Worm (Caenorhabditis elegans): ENCODE measurements around the gene sam-4.

Gene sam-4

DNA sequence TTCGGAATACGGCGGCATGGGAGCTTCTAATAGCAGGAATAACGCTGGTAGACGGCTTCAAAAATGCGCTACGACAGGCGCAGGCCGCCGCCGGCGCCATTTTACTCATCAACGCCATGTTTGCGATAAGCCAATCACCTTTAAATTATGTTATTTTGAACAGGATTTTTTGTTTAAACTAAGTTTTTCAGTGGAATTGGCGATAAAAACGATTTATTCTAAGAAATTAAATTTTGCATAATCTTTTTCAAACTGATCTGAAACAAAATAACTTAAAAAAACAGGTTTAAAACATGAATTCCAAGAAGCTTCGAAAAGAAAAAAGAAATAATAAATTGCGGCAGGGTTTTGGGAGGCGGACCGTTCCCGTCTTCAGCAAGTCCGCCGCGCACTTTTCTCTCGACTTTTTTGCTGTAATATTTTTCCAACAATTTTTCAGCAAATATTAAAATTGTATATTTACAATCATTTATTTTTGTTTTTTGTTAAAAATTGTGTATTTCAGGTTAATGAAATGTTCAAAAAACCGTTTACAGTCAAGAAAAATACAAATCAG is 42.2 kb upstream of the sam-4 start, which contains the start of the genes ndub-5 and eif-2D:
Gene ndub-5, minus strand, starts transcription at position 138 of the 556 bp plus-strand sequence.
Gene eif-2D, plus strand, starts transcription at position 506 of the 556 bp plus-strand sequence.
- no peak for TF ChIP-seq scrt-1 (GFP tag; IDR thresholded peaks at IDR 0.05)
- no peak for TF ChIP-seq tbx-37 (GFP tag; conservative IDR thresholded peaks at IDR 0.05)
- TF ChIP-seq tbx-11 (GFP tag; IDR thresholded peaks at IDR 0.05), result no peak
- no peak for TF ChIP-seq aly-1 (tag; optimal IDR thresholded peaks at IDR 0.05)
- no peak for TF ChIP-seq hmg-4 (GFP tag; optimal IDR thresholded peaks at IDR 0.05)
- TF ChIP-seq F13C5.2 (tag; optimal IDR thresholded peaks at IDR 0.05), result peak; percentile 46
- 0 out of 2 replicates have a peak, but pooled peaks have one; percentile 23 for TF ChIP-seq flt-1 (GFP tag; IDR thresholded peaks at IDR 0.05)
- TF ChIP-seq ama-1 (optimal IDR thresholded peaks at IDR 0.05), result no peak
- TF ChIP-seq ets-7 (tag; optimal IDR thresholded peaks at IDR 0.05), result no peak
- TF ChIP-seq pes-1 (GFP tag; IDR thresholded peaks at IDR 0.05), result no peak
- no peak for TF ChIP-seq tra-4 (tag; optimal IDR thresholded peaks at IDR 0.05)
- TF ChIP-seq hmbx-1 (tag; optimal IDR thresholded peaks at IDR 0.05), result no peak

DNA sequence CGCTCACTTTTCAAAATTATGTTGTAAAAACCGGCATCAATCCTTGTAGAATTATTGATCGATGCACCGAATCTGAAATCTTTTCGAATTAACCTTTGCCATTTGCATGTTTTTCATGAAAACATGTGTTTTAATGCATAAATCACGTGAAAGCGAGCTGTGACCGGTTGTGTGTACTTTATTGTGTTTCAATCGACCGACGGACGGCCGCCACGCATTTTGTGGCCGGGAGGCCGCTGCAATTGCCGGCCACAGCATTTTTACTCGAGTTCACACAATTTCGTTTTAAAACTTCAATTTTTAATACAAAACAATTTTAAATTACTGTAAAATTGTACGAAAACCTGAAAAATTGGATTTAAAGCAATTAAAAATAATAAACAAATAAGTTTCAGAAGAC is 39.9 kb upstream of the sam-4 start, which contains the start of gene C25H3.11:
Gene C25H3.11, minus strand, starts transcription at position 82 of the 400 bp plus-strand sequence.
- TF ChIP-seq ama-1 (optimal IDR thresholded peaks at IDR 0.05) (no peak), F13C5.2 (tag; optimal IDR thresholded peaks at IDR 0.05) (no peak), hmg-4 (GFP tag; optimal IDR thresholded peaks at IDR 0.05) (no peak), hnd-1 (tag; optimal IDR thresholded peaks at IDR 0.05) (no peak), aly-1 (tag; optimal IDR thresholded peaks at IDR 0.05) (no peak), hmbx-1 (tag; optimal IDR thresholded peaks at IDR 0.05) (no peak), tbx-11 (GFP tag; IDR thresholded peaks at IDR 0.05) (no peak)

DNA sequence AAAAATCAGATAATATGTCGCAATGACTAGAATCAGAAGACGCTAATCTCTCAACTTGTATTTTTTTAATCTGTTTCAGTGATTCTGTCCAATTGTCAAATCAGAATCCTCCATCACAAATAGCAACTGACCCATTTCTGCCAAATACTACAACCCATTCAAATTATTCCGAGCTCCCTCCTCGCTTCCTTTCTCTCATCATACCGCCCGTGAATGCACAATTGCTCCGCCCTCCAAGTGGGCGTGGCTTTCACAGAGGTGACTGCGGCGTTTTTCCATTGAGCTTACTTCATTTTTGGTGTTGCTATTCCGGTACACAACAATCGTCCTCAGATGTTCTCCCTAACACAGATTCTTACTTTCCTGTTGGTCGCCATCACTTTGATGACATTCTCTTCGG is 31.6 kb upstream of the sam-4 start, which contains the start of gene flp-27:
Gene flp-27, plus strand, starts transcription at position 301 of the 400 bp plus-strand sequence.
- TF ChIP-seq F13C5.2 (tag; optimal IDR thresholded peaks at IDR 0.05) (no peak), hmbx-1 (tag; optimal IDR thresholded peaks at IDR 0.05) (no peak), pes-1 (GFP tag; IDR thresholded peaks at IDR 0.05) (no peak), tra-4 (tag; optimal IDR thresholded peaks at IDR 0.05) (no peak), ceh-13 (GFP tag; optimal IDR thresholded peaks at IDR 0.05) (no peak), scrt-1 (GFP tag; IDR thresholded peaks at IDR 0.05) (no peak), tbx-37 (GFP tag; conservative IDR thresholded peaks at IDR 0.05) (no peak), hmg-4 (GFP tag; optimal IDR thresholded peaks at IDR 0.05) (no peak), tbx-11 (GFP tag; IDR thresholded peaks at IDR 0.05) (no peak), sea-1 (GFP tag; conservative IDR thresholded peaks at IDR 0.05) (no peak), flt-1 (GFP tag; IDR thresholded peaks at IDR 0.05) (no peak), aly-1 (tag; optimal IDR thresholded peaks at IDR 0.05) (no peak), ets-7 (tag; optimal IDR thresholded peaks at IDR 0.05) (no peak), ama-1 (optimal IDR thresholded peaks at IDR 0.05) (no peak), ceh-36 (tag; optimal IDR thresholded peaks at IDR 0.05) (no peak), B0310.2 (tag; optimal IDR thresholded peaks at IDR 0.05) (no peak), hnd-1 (tag; optimal IDR thresholded peaks at IDR 0.05) (no peak)

ce11 chrII:5669580-5669979 is 20.5 kb upstream of the sam-4 start, which contains the start of gene C25H3.17:
Gene C25H3.17 (minus strand): TSS chrII:5669680.
- TF ChIP-seq pes-1 (GFP tag; IDR thresholded peaks at IDR 0.05) (no peak), F13C5.2 (tag; optimal IDR thresholded peaks at IDR 0.05) (no peak), B0310.2 (tag; optimal IDR thresholded peaks at IDR 0.05) (no peak), ets-7 (tag; optimal IDR thresholded peaks at IDR 0.05) (no peak), hnd-1 (tag; optimal IDR thresholded peaks at IDR 0.05) (no peak), tbx-37 (GFP tag; conservative IDR thresholded peaks at IDR 0.05) (no peak), sea-1 (GFP tag; conservative IDR thresholded peaks at IDR 0.05) (no peak), ceh-13 (GFP tag; optimal IDR thresholded peaks at IDR 0.05) (no peak), hmbx-1 (tag; optimal IDR thresholded peaks at IDR 0.05) (no peak)

DNA sequence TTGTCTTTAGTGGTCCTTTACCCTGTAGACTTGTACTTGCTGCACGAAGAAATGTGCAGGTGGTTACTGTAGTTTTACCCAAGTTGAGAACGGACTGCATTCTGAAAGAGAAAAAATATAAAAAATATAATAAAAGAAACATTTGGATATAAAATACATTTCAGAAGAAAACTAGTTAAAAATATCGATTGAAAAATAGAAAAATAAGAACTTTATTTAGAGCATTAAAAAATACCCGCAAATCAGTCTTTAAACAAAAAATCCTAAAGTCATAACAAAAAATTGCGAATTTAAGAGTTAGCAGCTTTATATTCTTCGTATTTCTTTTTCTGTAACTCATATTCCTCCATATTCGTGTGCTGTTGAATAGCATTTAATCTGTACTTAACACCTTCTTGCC is 19.7 kb upstream of the sam-4 start, which contains the start of gene C25H3.7:
Gene C25H3.7, minus strand, starts transcription at position 101 of the 400 bp plus-strand sequence.
- no peak for TF ChIP-seq scrt-1 (GFP tag; IDR thresholded peaks at IDR 0.05)
- TF ChIP-seq ama-1 (optimal IDR thresholded peaks at IDR 0.05), result no peak
- no peak for TF ChIP-seq tra-4 (tag; optimal IDR thresholded peaks at IDR 0.05)
- no peak for TF ChIP-seq B0310.2 (tag; optimal IDR thresholded peaks at IDR 0.05)

DNA sequence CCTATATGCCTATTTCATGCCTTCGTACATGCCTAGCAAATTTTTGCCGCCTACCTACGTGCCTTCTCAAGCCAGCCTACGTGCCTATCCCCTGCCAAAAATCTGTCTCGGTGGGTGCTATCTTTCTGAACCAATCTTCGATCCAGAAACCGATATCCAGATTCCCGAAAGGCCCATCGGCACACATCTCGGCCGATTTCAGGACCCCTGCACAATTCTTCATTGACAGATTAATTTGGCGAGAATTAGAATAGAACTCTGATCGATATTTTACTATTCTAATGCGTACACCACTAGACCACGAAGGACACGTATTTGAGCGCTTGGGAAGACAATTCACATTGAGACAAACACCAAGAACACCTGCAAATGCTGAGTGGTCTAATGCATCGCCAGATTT is 18.5 kb upstream of the sam-4 start:
- TF ChIP-seq tbx-11 (GFP tag; IDR thresholded peaks at IDR 0.05) (peak; percentile 63; the same call in 1 of the 2 replicates), ets-7 (tag; optimal IDR thresholded peaks at IDR 0.05) (no peak), B0310.2 (tag; optimal IDR thresholded peaks at IDR 0.05) (peak; percentile 10), ama-1 (optimal IDR thresholded peaks at IDR 0.05) (no peak), flt-1 (GFP tag; IDR thresholded peaks at IDR 0.05) (no peak; the same call in 1 of the 2 replicates), ceh-13 (GFP tag; optimal IDR thresholded peaks at IDR 0.05) (peak; percentile 43), ceh-36 (tag; optimal IDR thresholded peaks at IDR 0.05) (peak; percentile 65), scrt-1 (GFP tag; IDR thresholded peaks at IDR 0.05) (no peak), sea-1 (GFP tag; conservative IDR thresholded peaks at IDR 0.05) (no peak), hmg-4 (GFP tag; optimal IDR thresholded peaks at IDR 0.05) (peak; percentile 74), aly-1 (tag; optimal IDR thresholded peaks at IDR 0.05) (no peak)

DNA sequence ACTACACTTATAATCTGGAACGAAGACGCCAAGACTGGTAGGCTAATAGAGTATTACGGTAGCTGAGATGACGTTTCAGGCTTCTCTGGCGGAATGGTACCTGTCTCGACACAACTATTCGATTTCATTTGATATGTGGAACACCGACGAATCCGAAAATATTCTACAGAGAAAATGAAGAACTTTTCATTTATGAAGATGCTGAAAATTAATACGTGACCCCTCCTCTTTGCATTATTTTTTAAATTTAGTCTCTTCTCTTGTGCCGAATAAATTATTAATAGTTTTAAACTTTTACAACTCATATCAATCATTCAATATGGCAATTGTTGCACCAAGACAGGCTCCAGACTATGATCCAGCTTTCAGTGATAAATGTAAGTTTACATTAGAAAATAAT is 16.9 kb upstream of the sam-4 start, which contains the start of gene C25H3.16:
Gene C25H3.16, plus strand, starts transcription at position 301 of the 400 bp plus-strand sequence.
- TF ChIP-seq ama-1 (optimal IDR thresholded peaks at IDR 0.05), result no peak
- no peak for TF ChIP-seq ets-7 (tag; optimal IDR thresholded peaks at IDR 0.05)
- no peak for TF ChIP-seq tra-4 (tag; optimal IDR thresholded peaks at IDR 0.05)
- no peak for TF ChIP-seq hnd-1 (tag; optimal IDR thresholded peaks at IDR 0.05)
- TF ChIP-seq hmg-4 (GFP tag; optimal IDR thresholded peaks at IDR 0.05), result no peak
- no peak for TF ChIP-seq scrt-1 (GFP tag; IDR thresholded peaks at IDR 0.05)
- TF ChIP-seq hmbx-1 (tag; optimal IDR thresholded peaks at IDR 0.05), result no peak
- TF ChIP-seq tbx-37 (GFP tag; conservative IDR thresholded peaks at IDR 0.05), result no peak
- no peak for TF ChIP-seq sea-1 (GFP tag; conservative IDR thresholded peaks at IDR 0.05)
- TF ChIP-seq tbx-11 (GFP tag; IDR thresholded peaks at IDR 0.05), result no peak
- TF ChIP-seq ceh-36 (tag; optimal IDR thresholded peaks at IDR 0.05), result no peak
- TF ChIP-seq aly-1 (tag; optimal IDR thresholded peaks at IDR 0.05), result no peak
- no peak for TF ChIP-seq flt-1 (GFP tag; IDR thresholded peaks at IDR 0.05)
- no peak for TF ChIP-seq pes-1 (GFP tag; IDR thresholded peaks at IDR 0.05)
- TF ChIP-seq B0310.2 (tag; optimal IDR thresholded peaks at IDR 0.05), result no peak
- TF ChIP-seq F13C5.2 (tag; optimal IDR thresholded peaks at IDR 0.05), result no peak
- TF ChIP-seq ceh-13 (GFP tag; optimal IDR thresholded peaks at IDR 0.05), result no peak

Data from whole organism, early embryonic.